Worm (Caenorhabditis elegans) whole organism, L4 larva: Measurements from ENCODE around the gene Y47D7A.19.

ENCODE experiments used
- arid-1 ChIP-seq: fragments of 200-800 bp; sonication (Bioruptor generic); conservative IDR thresholded peaks from 2 replicates; pipeline ENCODE4 v1.3.6; 2022; ENCODE audit warnings: missing genetic modification reagents, missing genetic modification characterization, missing compliant biosample characterization
- attf-4 ChIP-seq: sonication (generic microtip); optimal IDR thresholded peaks from 3 replicates; lab custom pipeline; 2017; ENCODE audit warnings: missing biosample characterization, missing genetic modification characterization
- ceh-32 ChIP-seq: sonication (generic microtip); optimal IDR thresholded peaks from 2 replicates; lab custom pipeline; 2016; ENCODE audit warnings: mild to moderate bottlenecking, missing genetic modification characterization, missing compliant biosample characterization; ENCODE audit not compliant: poor library complexity
- egl-27 ChIP-seq: sonication (generic microtip); optimal IDR thresholded peaks from 3 replicates; lab custom pipeline; 2017; ENCODE audit warnings: missing biosample characterization, missing genetic modification reagents, missing genetic modification characterization
- nhr-10 ChIP-seq: fragments of 150-350 bp; optimal IDR thresholded peaks from 2 replicates; lab custom pipeline; 2014; ENCODE audit warnings: missing biosample characterization, missing genetic modification characterization
- nhr-111 ChIP-seq: fragments of 200-800 bp; sonication (Bioruptor generic); optimal IDR thresholded peaks from 2 replicates; lab custom pipeline; 2018; ENCODE audit warnings: mild to moderate bottlenecking, missing genetic modification characterization, missing compliant biosample characterization
- nhr-77 ChIP-seq: fragments of 150-350 bp; optimal IDR thresholded peaks from 2 replicates; lab custom pipeline; 2014; ENCODE audit warnings: missing biosample characterization, missing genetic modification characterization
- sdz-12 ChIP-seq: fragments of 200-800 bp; sonication (Bioruptor generic); optimal IDR thresholded peaks from 2 replicates; lab custom pipeline; 2018; ENCODE audit warnings: mild to moderate bottlenecking, missing genetic modification characterization, missing compliant biosample characterization
- skn-1 ChIP-seq: fragments of 150-350 bp; optimal IDR thresholded peaks from 2 replicates; lab custom pipeline; 2014; ENCODE audit warnings: missing biosample characterization, missing genetic modification characterization
- spr-3 ChIP-seq: fragments of 200-800 bp; sonication (Bioruptor generic); optimal IDR thresholded peaks from 2 replicates; lab custom pipeline; 2018; ENCODE audit warnings: mild to moderate bottlenecking, missing genetic modification characterization, missing compliant biosample characterization
- zfp-3 ChIP-seq: fragments of 200-800 bp; sonication (Bioruptor generic); conservative IDR thresholded peaks from 2 replicates; pipeline ENCODE4 v1.3.6; 2022; ENCODE audit warnings: missing genetic modification reagents, missing genetic modification characterization, missing compliant biosample characterization

Y47D7A.19 gene

ce11 chrV:4471065-4471464 is 46.9 kb downstream of the Y47D7A.19 start, which contains the start of gene T08H10.3:
T08H10.3 (plus strand) TSS chrV:4471365.
- TF ChIP-seq skn-1 (no peak), arid-1 (GFP tag; lab: Robert Waterston, UW) (no peak), egl-27 (no peak), attf-4 (tag; lab: Kevin White, UChicago) (no peak), nhr-77 (tag; lab: Kevin White, UChicago) (no peak), nhr-111 (GFP tag; lab: Kevin White, UChicago) (no peak), sdz-12 (GFP tag; lab: Kevin White, UChicago) (no peak), zfp-3 (GFP tag; lab: Robert Waterston, UW) (no peak), ceh-32 (no peak), spr-3 (GFP tag; lab: Kevin White, UChicago) (no peak), nhr-10 (tag; lab: Kevin White, UChicago) (no peak)
